Worm (Caenorhabditis elegans) whole organism, L4 larva: ENCODE data around the gene rpl-20.
A peak's percentile ranks its signal among the peaks of the same experiment; 100 is the strongest.
"Not testable (repeated sequence)": the region's sequence is repeated elsewhere in the genome, so short reads cannot be mapped to it uniquely, and the experiment has no call there.

ENCODE experiments used
- D1046.2 ChIP-seq: fragments of 200-800 bp; sonication (Bioruptor generic); IDR thresholded peaks from 2 replicates; pipeline ENCODE4 v1.3.6; 2022; ENCODE audit warnings: missing genetic modification characterization, missing compliant biosample characterization
- F26F4.8 ChIP-seq: fragments of 200-800 bp; sonication (Bioruptor generic); conservative IDR thresholded peaks from 2 replicates; pipeline ENCODE4 v1.3.6; 2022; ENCODE audit warnings: missing genetic modification characterization, missing compliant biosample characterization
- F37D6.2 ChIP-seq: sonication (generic microtip); optimal IDR thresholded peaks from 2 replicates; lab custom pipeline; 2016; ENCODE audit warnings: mild to moderate bottlenecking, missing genetic modification characterization, missing compliant biosample characterization
- F49E8.2 ChIP-seq: sonication (generic microtip); optimal IDR thresholded peaks from 2 replicates; lab custom pipeline; 2016; ENCODE audit warnings: missing compliant biosample characterization, mild to moderate bottlenecking, missing genetic modification characterization, borderline replicate concordance
- T20F7.1 ChIP-seq: fragments of 200-800 bp; sonication (Bioruptor generic); optimal IDR thresholded peaks from 2 replicates; lab custom pipeline; 2018; ENCODE audit warnings: mild to moderate bottlenecking, missing genetic modification characterization, missing compliant biosample characterization
- Y105C5A.15 ChIP-seq: fragments of 200-800 bp; sonication (Bioruptor generic); IDR thresholded peaks from 2 replicates; pipeline ENCODE4 v1.3.6; 2022; ENCODE audit warnings: missing genetic modification characterization, missing compliant biosample characterization
- Y48G9A.11 ChIP-seq: fragments of 200-800 bp; sonication (Bioruptor generic); IDR thresholded peaks from 2 replicates; pipeline ENCODE4 v1.3.6; 2022; ENCODE audit warnings: missing genetic modification reagents, missing genetic modification characterization, missing compliant biosample characterization
- Y5F2A.4 ChIP-seq: fragments of 200-800 bp; sonication (Bioruptor generic); optimal IDR thresholded peaks from 2 replicates; lab custom pipeline; 2018; ENCODE audit warnings: mild to moderate bottlenecking, missing genetic modification characterization, missing compliant biosample characterization
- Y75B8A.6 ChIP-seq: fragments of 200-800 bp; sonication (Bioruptor generic); IDR thresholded peaks from 2 replicates; pipeline ENCODE4 v1.3.6; 2022; ENCODE audit warnings: missing genetic modification reagents, missing genetic modification characterization, missing compliant biosample characterization
- ceh-44 ChIP-seq: fragments of 200-800 bp; sonication (Bioruptor generic); IDR thresholded peaks from 2 replicates; pipeline ENCODE4 v1.3.6; 2022; ENCODE audit warnings: missing genetic modification reagents, missing genetic modification characterization, missing compliant biosample characterization
- cey-2 ChIP-seq: sonication (generic microtip); optimal IDR thresholded peaks from 3 replicates; lab custom pipeline; 2017; ENCODE audit warnings: missing genetic modification characterization, mild to moderate bottlenecking, missing compliant biosample characterization, antibody characterized with exemption, borderline replicate concordance; ENCODE audit not compliant: insufficient read depth
- daf-16 ChIP-seq, 3 experiments: sonication (generic microtip); optimal IDR thresholded peaks; 2 replicates each; lab custom pipeline; 2016 to 2017; ENCODE audit warnings: missing genetic modification characterization in 3 of 3, missing genetic modification reagents in 3 of 3, mild to moderate bottlenecking in 2 of 3, missing compliant biosample characterization in 2 of 3, missing biosample characterization in 1 of 3, moderate library complexity in 1 of 3
- dmd-6 ChIP-seq: fragments of 200-800 bp; sonication (Bioruptor generic); IDR thresholded peaks from 2 replicates; pipeline ENCODE4 v1.3.6; 2022; ENCODE audit warnings: missing genetic modification reagents, missing genetic modification characterization, missing compliant biosample characterization
- dmd-8 ChIP-seq: fragments of 200-800 bp; sonication (Bioruptor generic); IDR thresholded peaks from 2 replicates; pipeline ENCODE4 v1.3.6; 2022; ENCODE audit warnings: missing genetic modification characterization, missing compliant biosample characterization
- dpl-1 ChIP-seq: fragments of 150-350 bp; optimal IDR thresholded peaks from 2 replicates; lab custom pipeline; 2014; ENCODE audit warnings: missing biosample characterization, missing genetic modification reagents, missing genetic modification characterization
- egl-27 ChIP-seq: sonication (generic microtip); optimal IDR thresholded peaks from 3 replicates; lab custom pipeline; 2017; ENCODE audit warnings: missing biosample characterization, missing genetic modification reagents, missing genetic modification characterization
- egl-43 ChIP-seq: fragments of 200-800 bp; sonication (Bioruptor generic); IDR thresholded peaks from 2 replicates; pipeline ENCODE4 v1.3.6; 2022; ENCODE audit warnings: missing genetic modification reagents, missing genetic modification characterization, missing compliant biosample characterization
- hlh-11 ChIP-seq: fragments of 200-800 bp; sonication (Bioruptor generic); optimal IDR thresholded peaks from 2 replicates; lab custom pipeline; 2018; ENCODE audit warnings: mild to moderate bottlenecking, missing genetic modification characterization, missing compliant biosample characterization
- hmg-1.1 ChIP-seq: fragments of 200-800 bp; sonication (Bioruptor generic); IDR thresholded peaks from 2 replicates; pipeline ENCODE4 v1.3.6; 2022; ENCODE audit warnings: missing genetic modification reagents, missing genetic modification characterization, missing compliant biosample characterization
- lin-15B ChIP-seq: fragments of 150-350 bp; sonication (generic microtip); optimal IDR thresholded peaks from 3 replicates; lab custom pipeline; 2014; ENCODE audit warnings: missing biosample characterization, missing genetic modification characterization
- lin-38 ChIP-seq: fragments of 200-800 bp; sonication (Bioruptor generic); IDR thresholded peaks from 2 replicates; pipeline ENCODE4 v1.3.6; 2022; ENCODE audit warnings: missing genetic modification reagents, missing genetic modification characterization, missing compliant biosample characterization
- madf-5 ChIP-seq, 2 experiments: fragments of 200-800 bp; sonication (Bioruptor generic); IDR thresholded peaks; 2 replicates each; pipeline ENCODE4 v1.3.6; 2022; ENCODE audit warnings: missing compliant biosample characterization in 2 of 2, missing genetic modification characterization in 2 of 2
- madf-9 ChIP-seq: fragments of 200-800 bp; sonication (Bioruptor generic); conservative IDR thresholded peaks from 2 replicates; pipeline ENCODE4 v1.3.6; 2022; ENCODE audit warnings: missing genetic modification reagents, missing genetic modification characterization, missing compliant biosample characterization
- mdt-29 ChIP-seq: fragments of 200-800 bp; sonication (Bioruptor generic); IDR thresholded peaks from 2 replicates; pipeline ENCODE4 v1.3.6; 2022; ENCODE audit warnings: missing genetic modification reagents, missing genetic modification characterization, missing compliant biosample characterization
- mxl-2 ChIP-seq: fragments of 200-800 bp; sonication (Bioruptor generic); conservative IDR thresholded peaks from 2 replicates; pipeline ENCODE4 v1.3.6; 2022; ENCODE audit warnings: missing genetic modification reagents, missing genetic modification characterization, missing compliant biosample characterization
- mxl-3 ChIP-seq: fragments of 200-800 bp; sonication (Bioruptor generic); optimal IDR thresholded peaks from 2 replicates; lab custom pipeline; 2018; ENCODE audit warnings: mild to moderate bottlenecking, missing genetic modification characterization, missing compliant biosample characterization
- nhr-11 ChIP-seq: fragments of 150-350 bp; optimal IDR thresholded peaks from 2 replicates; lab custom pipeline; 2014; ENCODE audit warnings: missing biosample characterization, missing genetic modification characterization
- nhr-237 ChIP-seq: sonication (generic microtip); optimal IDR thresholded peaks from 2 replicates; lab custom pipeline; 2017; ENCODE audit warnings: missing biosample characterization, missing genetic modification characterization
- nhr-48 ChIP-seq: sonication (generic microtip); optimal IDR thresholded peaks from 2 replicates; lab custom pipeline; 2016; ENCODE audit warnings: mild to moderate bottlenecking, missing genetic modification characterization, missing compliant biosample characterization
- nhr-76 ChIP-seq: fragments of 150-350 bp; optimal IDR thresholded peaks from 2 replicates; lab custom pipeline; 2014; ENCODE audit warnings: missing biosample characterization, missing genetic modification characterization
- pha-4 ChIP-seq, 2 experiments: fragments of 150-350 bp in 1 of 2; fragments of 200-800 bp in 1 of 2; sonication (Bioruptor generic) in 1 of 2; IDR thresholded peaks in 1 of 2; optimal IDR thresholded peaks in 1 of 2; 2 replicates each; pipeline versions ENCODE4 v1.3.6 to Lab custom; 2014 to 2022; ENCODE audit warnings: missing genetic modification characterization in 2 of 2, missing genetic modification reagents in 2 of 2, missing biosample characterization in 1 of 2, missing compliant biosample characterization in 1 of 2
- php-3 ChIP-seq: fragments of 200-800 bp; sonication (Bioruptor generic); IDR thresholded peaks from 2 replicates; pipeline ENCODE4 v1.3.6; 2022; ENCODE audit warnings: missing genetic modification reagents, missing genetic modification characterization, missing compliant biosample characterization
- saeg-2 ChIP-seq: fragments of 200-800 bp; sonication (Bioruptor generic); IDR thresholded peaks from 2 replicates; pipeline ENCODE4 v1.3.6; 2022; ENCODE audit warnings: missing genetic modification reagents, missing genetic modification characterization, missing compliant biosample characterization
- sdz-12 ChIP-seq: fragments of 200-800 bp; sonication (Bioruptor generic); optimal IDR thresholded peaks from 2 replicates; lab custom pipeline; 2018; ENCODE audit warnings: mild to moderate bottlenecking, missing genetic modification characterization, missing compliant biosample characterization
- spr-3 ChIP-seq: fragments of 200-800 bp; sonication (Bioruptor generic); optimal IDR thresholded peaks from 2 replicates; lab custom pipeline; 2018; ENCODE audit warnings: mild to moderate bottlenecking, missing genetic modification characterization, missing compliant biosample characterization
- tra-1 ChIP-seq: fragments of 200-800 bp; sonication (Bioruptor generic); IDR thresholded peaks from 2 replicates; pipeline ENCODE4 v1.3.6; 2022; ENCODE audit warnings: missing genetic modification reagents, missing genetic modification characterization, missing compliant biosample characterization
- zfp-2 ChIP-seq: sonication (generic microtip); optimal IDR thresholded peaks from 2 replicates; lab custom pipeline; 2016; ENCODE audit warnings: mild to moderate bottlenecking, missing genetic modification characterization, missing compliant biosample characterization
- zfp-3 ChIP-seq: fragments of 200-800 bp; sonication (Bioruptor generic); conservative IDR thresholded peaks from 2 replicates; pipeline ENCODE4 v1.3.6; 2022; ENCODE audit warnings: missing genetic modification reagents, missing genetic modification characterization, missing compliant biosample characterization
- zip-11 ChIP-seq: fragments of 200-800 bp; sonication (Bioruptor generic); IDR thresholded peaks from 2 replicates; pipeline ENCODE4 v1.3.6; 2022; ENCODE audit warnings: missing genetic modification characterization, missing compliant biosample characterization
- zip-2 ChIP-seq: fragments of 150-350 bp; optimal IDR thresholded peaks from 2 replicates; lab custom pipeline; 2014; ENCODE audit warnings: missing biosample characterization, missing genetic modification characterization

Gene rpl-20

DNA sequence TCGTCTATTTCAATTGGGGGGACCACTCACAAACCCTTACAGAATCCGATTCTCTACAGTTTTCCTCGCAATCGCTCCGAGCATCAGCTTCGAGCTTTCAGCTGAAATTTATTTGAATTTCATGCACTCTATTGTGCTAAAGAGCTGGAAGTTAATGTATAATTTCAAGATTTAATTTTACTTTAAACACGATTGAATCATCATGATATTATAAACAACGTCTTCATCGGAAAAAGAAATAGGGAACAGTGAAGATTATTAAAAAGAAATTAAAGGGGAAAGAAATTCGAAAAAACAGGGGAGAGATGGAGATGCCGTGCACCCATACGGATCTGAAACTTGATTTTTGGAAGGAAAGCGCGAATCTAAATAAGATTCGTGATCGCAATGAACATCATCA lies 5.4 kb downstream of the rpl-20 start, which contains the start of gene hoe-1:
hoe-1 (minus strand) TSS at position 101 of the 400 bp plus-strand sequence.
- TF ChIP-seq egl-43 (GFP tag; lab: Robert Waterston, UW) (0 out of 2 replicates have a peak, but pooled peaks have one; percentile 24), zfp-2 (tag; lab: Kevin White, UChicago) (no peak), lin-38 (GFP tag; lab: Robert Waterston, UW) (peak; percentile 43; the same call in 1 of the 2 replicates)

DNA sequence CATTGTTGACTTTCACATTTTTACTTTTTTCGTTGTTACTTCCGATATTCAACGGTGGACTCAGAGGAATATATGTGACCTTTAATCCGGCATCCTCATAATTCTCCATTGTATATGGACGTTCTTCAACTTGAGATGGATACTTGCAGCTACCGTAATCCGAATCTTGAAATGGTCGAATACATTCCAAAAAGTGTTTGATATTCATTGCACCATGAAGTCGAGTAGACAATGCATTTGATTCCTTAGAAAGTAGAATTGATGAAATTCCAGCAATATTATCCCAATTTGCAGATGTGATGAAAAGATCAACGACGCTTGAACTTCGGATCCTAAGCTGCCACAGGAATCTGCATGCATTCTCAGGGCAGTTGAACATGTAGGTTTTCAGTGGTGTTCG lies 7.1 kb downstream of the rpl-20 start:
- TF ChIP-seq pha-4 (GFP tag; IDR thresholded peaks at IDR 0.05; lab: Robert Waterston, UW): no peak
- no peak for TF ChIP-seq pha-4 (tag; optimal IDR thresholded peaks at IDR 0.05; lab: Kevin White, UChicago)
- no peak for TF ChIP-seq lin-15B (tag; lab: Kevin White, UChicago)
- no peak for TF ChIP-seq cey-2 (tag; lab: Kevin White, UChicago)
- TF ChIP-seq mxl-2 (GFP tag; lab: Robert Waterston, UW): no peak
- no peak for TF ChIP-seq nhr-48 (tag; lab: Kevin White, UChicago)
- no peak for TF ChIP-seq nhr-76 (tag; lab: Kevin White, UChicago)
- TF ChIP-seq F49E8.2 (tag; lab: Kevin White, UChicago): no peak

DNA sequence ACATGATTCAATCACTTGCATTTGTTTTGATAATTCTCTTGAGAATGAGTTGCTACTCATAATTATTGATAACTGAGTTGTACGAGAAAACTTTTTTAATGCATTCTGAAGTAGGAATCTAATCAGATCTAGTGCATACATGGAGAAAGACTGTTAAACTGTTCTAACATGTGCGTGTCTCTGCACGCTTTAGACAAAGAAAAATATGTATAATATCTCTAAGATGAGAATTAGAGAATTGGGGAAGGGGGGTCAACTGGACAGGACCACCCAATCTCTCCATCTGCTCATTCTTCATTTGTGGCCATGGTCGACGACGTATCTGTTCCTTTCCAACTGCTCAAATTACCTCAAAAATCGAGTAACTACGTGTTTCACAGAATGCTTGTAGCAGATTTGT lies 12.3 kb downstream of the rpl-20 start, which contains the start of gene fbxb-78:
fbxb-78 (plus strand) TSS at position 301 of the 400 bp plus-strand sequence.
- TF ChIP-seq egl-27 (tag; lab: Kevin White, UChicago) (no peak), ceh-44 (GFP tag; lab: Robert Waterston, UW) (no peak), zfp-3 (no peak), hlh-11 (tag; lab: Kevin White, UChicago) (no peak), dpl-1 (GFP tag; lab: Kevin White, UChicago) (no peak), dmd-8 (GFP tag; lab: Robert Waterston, UW) (no peak)

DNA sequence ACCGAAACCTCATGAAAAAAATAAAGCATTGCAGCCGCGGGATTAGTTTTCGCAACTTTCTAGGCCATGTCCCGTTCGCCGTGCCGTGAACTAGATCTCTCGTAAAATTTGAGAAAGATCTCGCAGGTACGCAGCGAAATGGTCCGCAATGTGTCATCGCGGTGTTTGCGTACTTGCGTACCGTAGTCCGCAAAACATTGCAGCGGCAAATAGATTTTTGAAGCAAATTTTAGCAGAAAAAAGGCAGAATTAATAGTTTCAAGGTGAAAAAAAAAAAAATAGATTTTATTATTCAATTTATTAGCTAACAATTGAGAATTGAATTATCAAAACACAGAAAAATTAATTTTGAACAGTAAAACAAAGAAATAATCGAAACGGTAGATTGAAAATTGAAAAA lies 21.6 kb downstream of the rpl-20 start:
- TF ChIP-seq Y105C5A.15 (GFP tag; lab: Robert Waterston, UW): peak; percentile 70; the same call in 1 of the 2 replicates
- TF ChIP-seq T20F7.1: peak; percentile 94
- TF ChIP-seq zfp-2 (tag; lab: Kevin White, UChicago): peak; percentile 90
- peak; percentile 72 for TF ChIP-seq nhr-11 (tag; lab: Kevin White, UChicago)
- peak; percentile 0 for TF ChIP-seq F49E8.2 (tag; lab: Kevin White, UChicago)
- peak; percentile 98 for TF ChIP-seq saeg-2
- peak; percentile 100 for TF ChIP-seq lin-38 (GFP tag; lab: Robert Waterston, UW)
- 0 out of 2 replicates have a peak, but pooled peaks have one; percentile 33 for TF ChIP-seq F26F4.8 (GFP tag; lab: Robert Waterston, UW)
- peak; percentile 95 for TF ChIP-seq mxl-2 (GFP tag; lab: Robert Waterston, UW)
- TF ChIP-seq nhr-48 (tag; lab: Kevin White, UChicago): peak; percentile 84
- TF ChIP-seq zip-2 (tag; lab: Kevin White, UChicago): peak; percentile 29
- TF ChIP-seq mxl-3: peak; percentile 75
- TF ChIP-seq ceh-44 (GFP tag; lab: Robert Waterston, UW): peak; percentile 99
- TF ChIP-seq Y5F2A.4 (GFP tag; lab: Kevin White, UChicago): peak; percentile 31
- peak; percentile 100 for TF ChIP-seq madf-9
- TF ChIP-seq dmd-6: peak; percentile 100
- TF ChIP-seq tra-1 (GFP tag; lab: Robert Waterston, UW): peak; percentile 100
- TF ChIP-seq Y48G9A.11 (GFP tag; lab: Robert Waterston, UW): peak; percentile 96
- TF ChIP-seq mdt-29: peak; percentile 98
- TF ChIP-seq php-3: peak; percentile 100
- TF ChIP-seq dpl-1 (GFP tag; lab: Kevin White, UChicago): peak; percentile 68
- peak; percentile 1 for TF ChIP-seq sdz-12 (GFP tag; lab: Kevin White, UChicago)
- TF ChIP-seq F37D6.2 (tag; lab: Kevin White, UChicago): peak; percentile 94
- TF ChIP-seq daf-16 (GFP tag; optimal IDR thresholded peaks at IDR 0.05; lab: Kevin White, UChicago): peak; percentile 31 to 83
- TF ChIP-seq daf-16 (tag; optimal IDR thresholded peaks at IDR 0.05; lab: Kevin White, UChicago): not testable (repeated sequence)
- TF ChIP-seq dmd-8 (GFP tag; lab: Robert Waterston, UW): peak; percentile 82; the same call in 1 of the 2 replicates
- peak; percentile 99 for TF ChIP-seq Y75B8A.6 (GFP tag; lab: Robert Waterston, UW)
- peak; percentile 93 to 100 for TF ChIP-seq madf-5 (GFP tag; IDR thresholded peaks at IDR 0.05; lab: Robert Waterston, UW)
- peak; percentile 55 for TF ChIP-seq nhr-237
- TF ChIP-seq zfp-3: peak; percentile 100
- peak; percentile 99 for TF ChIP-seq hmg-1.1
- TF ChIP-seq spr-3 (GFP tag; lab: Kevin White, UChicago): peak; percentile 70
- TF ChIP-seq D1046.2 (GFP tag; lab: Robert Waterston, UW): peak; percentile 99
- TF ChIP-seq zip-11 (GFP tag; lab: Robert Waterston, UW): peak; percentile 72; the same call in 1 of the 2 replicates
